Worm (Caenorhabditis elegans) whole organism, young adult: Measurements from ENCODE around the gene C17C3.15.

ENCODE experiments used
- B0019.2 ChIP-seq: fragments of 200-800 bp; sonication (Bioruptor generic); conservative IDR thresholded peaks from 2 replicates; pipeline ENCODE4 v1.3.6; 2022; ENCODE audit warnings: missing genetic modification reagents, missing genetic modification characterization, missing compliant biosample characterization
- F22D6.2 ChIP-seq: sonication (generic microtip); optimal IDR thresholded peaks from 2 replicates; lab custom pipeline; 2016; ENCODE audit warnings: mild to moderate bottlenecking, missing genetic modification characterization, missing compliant biosample characterization
- F23B12.7 ChIP-seq: sonication (generic microtip); optimal IDR thresholded peaks from 2 replicates; lab custom pipeline; 2017; ENCODE audit warnings: missing genetic modification characterization, mild to moderate bottlenecking, missing compliant biosample characterization, antibody characterized with exemption, moderate library complexity; ENCODE audit not compliant: insufficient read depth
- F37B4.10 ChIP-seq: fragments of 200-800 bp; sonication (Bioruptor generic); IDR thresholded peaks from 2 replicates; pipeline ENCODE4 v1.3.6; 2022; ENCODE audit warnings: missing genetic modification characterization, missing compliant biosample characterization
- F39B2.1 ChIP-seq: fragments of 200-800 bp; sonication (Bioruptor generic); IDR thresholded peaks from 2 replicates; pipeline ENCODE4 v1.3.6; 2022; ENCODE audit warnings: missing genetic modification reagents, missing genetic modification characterization, missing compliant biosample characterization
- F57A8.1 ChIP-seq: fragments of 200-800 bp; sonication (Bioruptor generic); optimal IDR thresholded peaks from 2 replicates; lab custom pipeline; 2018; ENCODE audit warnings: mild to moderate bottlenecking, missing genetic modification characterization, moderate library complexity, missing compliant biosample characterization
- K12H6.12 ChIP-seq: fragments of 200-800 bp; sonication (Bioruptor generic); optimal IDR thresholded peaks from 2 replicates; lab custom pipeline; 2018; ENCODE audit warnings: mild to moderate bottlenecking, missing genetic modification characterization, missing compliant biosample characterization
- akir-1 ChIP-seq: fragments of 200-800 bp; sonication (Bioruptor generic); optimal IDR thresholded peaks from 2 replicates; lab custom pipeline; 2018; ENCODE audit warnings: mild to moderate bottlenecking, missing genetic modification characterization, moderate library complexity, missing compliant biosample characterization
- ama-1 ChIP-seq, 3 experiments: fragments of 150-350 bp in 1 of 3; sonication (generic microtip) in 2 of 3; optimal IDR thresholded peaks; 2 replicates each; lab custom pipeline; 2014 to 2018; ENCODE audit warnings: missing biosample characterization in 2 of 3, missing genetic modification characterization in 2 of 3, missing genetic modification reagents in 2 of 3
- atf-7 ChIP-seq: sonication (generic microtip); optimal IDR thresholded peaks from 2 replicates; lab custom pipeline; 2017; ENCODE audit warnings: mild to moderate bottlenecking, missing genetic modification characterization, missing compliant biosample characterization
- attf-3 ChIP-seq: fragments of 200-800 bp; sonication (Bioruptor generic); conservative IDR thresholded peaks from 2 replicates; pipeline ENCODE4 v1.3.6; 2022; ENCODE audit warnings: missing genetic modification reagents, missing genetic modification characterization, missing compliant biosample characterization
- bed-2 ChIP-seq: fragments of 200-800 bp; sonication (Bioruptor generic); IDR thresholded peaks from 2 replicates; pipeline ENCODE4 v1.3.6; 2022; ENCODE audit warnings: missing genetic modification reagents, missing genetic modification characterization, missing compliant biosample characterization
- ccch-3 ChIP-seq: fragments of 200-800 bp; sonication (Bioruptor generic); optimal IDR thresholded peaks from 2 replicates; lab custom pipeline; 2018; ENCODE audit warnings: mild to moderate bottlenecking, missing genetic modification characterization, missing compliant biosample characterization
- ceh-100 ChIP-seq: fragments of 200-800 bp; sonication (Bioruptor generic); IDR thresholded peaks from 2 replicates; pipeline ENCODE4 v1.3.6; 2022; ENCODE audit warnings: missing genetic modification reagents, missing genetic modification characterization, missing compliant biosample characterization
- ceh-27 ChIP-seq: fragments of 200-800 bp; sonication (Bioruptor generic); optimal IDR thresholded peaks from 2 replicates; lab custom pipeline; 2018; ENCODE audit warnings: mild to moderate bottlenecking, missing genetic modification characterization, moderate library complexity, missing compliant biosample characterization
- ceh-58 ChIP-seq: fragments of 200-800 bp; sonication (Bioruptor generic); IDR thresholded peaks from 2 replicates; pipeline ENCODE4 v1.3.6; 2022; ENCODE audit warnings: missing genetic modification characterization, missing compliant biosample characterization
- ceh-91 ChIP-seq: fragments of 200-800 bp; sonication (Bioruptor generic); IDR thresholded peaks from 2 replicates; pipeline ENCODE4 v1.3.6; 2022; ENCODE audit warnings: missing genetic modification reagents, missing genetic modification characterization, missing compliant biosample characterization
- chd-7 ChIP-seq: sonication (generic microtip); optimal IDR thresholded peaks from 2 replicates; lab custom pipeline; 2016; ENCODE audit warnings: mild to moderate bottlenecking, missing genetic modification characterization, moderate library complexity, missing compliant biosample characterization
- dox-1 ChIP-seq: fragments of 200-800 bp; sonication (Bioruptor generic); IDR thresholded peaks from 2 replicates; pipeline ENCODE4 v1.3.6; 2022; ENCODE audit warnings: missing genetic modification reagents, missing genetic modification characterization, missing compliant biosample characterization
- dpff-1 ChIP-seq: sonication (generic microtip); optimal IDR thresholded peaks from 2 replicates; lab custom pipeline; 2017; ENCODE audit warnings: mild to moderate bottlenecking, missing genetic modification characterization, missing compliant biosample characterization
- dpl-1 ChIP-seq: fragments of 150-350 bp; optimal IDR thresholded peaks from 2 replicates; lab custom pipeline; 2014; ENCODE audit warnings: missing biosample characterization, missing genetic modification reagents, missing genetic modification characterization
- egl-18 ChIP-seq: fragments of 200-800 bp; sonication (Bioruptor generic); IDR thresholded peaks from 2 replicates; pipeline ENCODE4 v1.3.6; 2022; ENCODE audit warnings: missing genetic modification reagents, missing genetic modification characterization, missing compliant biosample characterization
- hlh-12 ChIP-seq: sonication (generic microtip); optimal IDR thresholded peaks from 2 replicates; lab custom pipeline; 2016; ENCODE audit warnings: missing genetic modification characterization, missing compliant biosample characterization
- let-526 ChIP-seq: fragments of 200-800 bp; sonication (Bioruptor generic); IDR thresholded peaks from 2 replicates; pipeline ENCODE4 v1.3.6; 2022; ENCODE audit warnings: missing genetic modification reagents, missing genetic modification characterization, missing compliant biosample characterization
- let-607 ChIP-seq, 2 experiments: fragments of 200-800 bp in 1 of 2; sonication (Bioruptor generic) in 1 of 2; sonication (generic microtip) in 1 of 2; optimal IDR thresholded peaks; 2 replicates each; lab custom pipeline; 2016 to 2018; ENCODE audit warnings: mild to moderate bottlenecking in 2 of 2, missing compliant biosample characterization in 2 of 2, missing genetic modification characterization in 2 of 2, moderate library complexity in 2 of 2, missing genotype in 1 of 2
- lin-35 ChIP-seq, 3 experiments: fragments of 150-350 bp in 2 of 3; sonication (generic microtip) in 1 of 3; optimal IDR thresholded peaks; 2 replicates each; lab custom pipeline; 2014 to 2018; ENCODE audit warnings: missing biosample characterization in 3 of 3, missing genetic modification characterization in 3 of 3, missing genetic modification reagents in 3 of 3
- lin-40 ChIP-seq: sonication (generic microtip); optimal IDR thresholded peaks from 2 replicates; lab custom pipeline; 2016; ENCODE audit warnings: missing genetic modification characterization, mild to moderate bottlenecking, missing compliant biosample characterization, missing genotype, missing genetic modification reagents
- lin-54 ChIP-seq: fragments of 200-800 bp; sonication (Bioruptor generic); optimal IDR thresholded peaks from 2 replicates; lab custom pipeline; 2018; ENCODE audit warnings: mild to moderate bottlenecking, missing genetic modification characterization, missing compliant biosample characterization
- lsl-1 ChIP-seq: fragments of 200-800 bp; sonication (Bioruptor generic); optimal IDR thresholded peaks from 2 replicates; lab custom pipeline; 2018; ENCODE audit warnings: mild to moderate bottlenecking, missing genetic modification characterization, moderate library complexity, missing compliant biosample characterization
- madf-10 ChIP-seq: sonication (generic microtip); optimal IDR thresholded peaks from 2 replicates; lab custom pipeline; 2016; ENCODE audit warnings: mild to moderate bottlenecking, missing genetic modification characterization, missing compliant biosample characterization
- madf-6 ChIP-seq: fragments of 200-800 bp; sonication (Bioruptor generic); IDR thresholded peaks from 2 replicates; pipeline ENCODE4 v1.3.6; 2022; ENCODE audit warnings: missing genetic modification reagents, missing genetic modification characterization, missing compliant biosample characterization
- mcd-1 ChIP-seq: fragments of 200-800 bp; sonication (Bioruptor generic); IDR thresholded peaks from 2 replicates; pipeline ENCODE4 v1.3.6; 2022; ENCODE audit warnings: missing genetic modification reagents, missing genetic modification characterization, missing compliant biosample characterization
- nfya-2 ChIP-seq: fragments of 200-800 bp; sonication (Bioruptor generic); IDR thresholded peaks from 2 replicates; pipeline ENCODE4 v1.3.6; 2022; ENCODE audit warnings: missing genetic modification reagents, missing genetic modification characterization, missing compliant biosample characterization
- nhr-90 ChIP-seq: sonication (generic microtip); optimal IDR thresholded peaks from 2 replicates; lab custom pipeline; 2016; ENCODE audit warnings: missing genotype, mild to moderate bottlenecking, missing genetic modification characterization, missing compliant biosample characterization
- rcor-1 ChIP-seq: fragments of 200-800 bp; sonication (Bioruptor generic); IDR thresholded peaks from 2 replicates; pipeline ENCODE4 v1.3.6; 2022; ENCODE audit warnings: missing genetic modification reagents, missing genetic modification characterization, missing compliant biosample characterization
- repo-1 ChIP-seq: sonication (generic microtip); optimal IDR thresholded peaks from 2 replicates; lab custom pipeline; 2017; ENCODE audit warnings: mild to moderate bottlenecking, missing genetic modification characterization, missing compliant biosample characterization
- sdz-38 ChIP-seq: sonication (generic microtip); optimal IDR thresholded peaks from 2 replicates; lab custom pipeline; 2016; ENCODE audit warnings: missing genotype, missing genetic modification characterization, missing compliant biosample characterization
- sea-2 ChIP-seq: fragments of 200-800 bp; sonication (Bioruptor generic); IDR thresholded peaks from 2 replicates; pipeline ENCODE4 v1.3.6; 2022; ENCODE audit warnings: missing genetic modification characterization, missing compliant biosample characterization
- snpc-1.3 ChIP-seq: sonication (generic microtip); optimal IDR thresholded peaks from 2 replicates; lab custom pipeline; 2017; ENCODE audit warnings: missing genetic modification characterization, mild to moderate bottlenecking, missing compliant biosample characterization, antibody characterized with exemption, moderate library complexity, missing genotype, missing genetic modification reagents; ENCODE audit not compliant: insufficient read depth
- snpc-3.4 ChIP-seq: sonication (generic microtip); optimal IDR thresholded peaks from 2 replicates; lab custom pipeline; 2017; ENCODE audit warnings: missing genetic modification characterization, mild to moderate bottlenecking, missing compliant biosample characterization, antibody characterized with exemption, moderate library complexity, missing genotype, missing genetic modification reagents
- snpc-4 ChIP-seq, 5 experiments: fragments of 150-350 bp in 1 of 5; sonication (generic microtip) in 4 of 5; optimal IDR thresholded peaks; 2 replicates each; lab custom pipeline; 2014 to 2018; ENCODE audit warnings: missing genetic modification characterization in 5 of 5, missing biosample characterization in 3 of 5, antibody characterized with exemption in 2 of 5, mild to moderate bottlenecking in 2 of 5, missing compliant biosample characterization in 2 of 5, missing genotype in 2 of 5, moderate library complexity in 2 of 5, missing genetic modification reagents in 1 of 5
- somi-1 ChIP-seq: fragments of 200-800 bp; sonication (Bioruptor generic); optimal IDR thresholded peaks from 2 replicates; lab custom pipeline; 2018; ENCODE audit warnings: mild to moderate bottlenecking, missing genetic modification characterization, missing compliant biosample characterization
- tbp1 ChIP-seq: fragments of 200-800 bp; sonication (Bioruptor generic); optimal IDR thresholded peaks from 2 replicates; lab custom pipeline; 2018; ENCODE audit warnings: mild to moderate bottlenecking, missing genetic modification characterization, missing compliant biosample characterization
- tbx-9 ChIP-seq: sonication (generic microtip); optimal IDR thresholded peaks from 2 replicates; lab custom pipeline; 2016; ENCODE audit warnings: borderline replicate concordance, missing genetic modification characterization, inconsistent platforms, missing compliant biosample characterization
- zfh-2 ChIP-seq: fragments of 200-800 bp; sonication (Bioruptor generic); conservative IDR thresholded peaks from 2 replicates; pipeline ENCODE4 v1.3.6; 2022; ENCODE audit warnings: missing genetic modification reagents, missing genetic modification characterization, missing compliant biosample characterization
- ztf-25 ChIP-seq: fragments of 200-800 bp; sonication (Bioruptor generic); IDR thresholded peaks from 2 replicates; pipeline ENCODE4 v1.3.6; 2022; ENCODE audit warnings: missing genetic modification reagents, missing genetic modification characterization, missing compliant biosample characterization
- ztf-26 ChIP-seq: sonication (generic microtip); optimal IDR thresholded peaks from 2 replicates; lab custom pipeline; 2017; ENCODE audit warnings: missing genetic modification characterization, missing compliant biosample characterization

C17C3.15 gene

ce11 chrII:5594210-5594764, 23.8 kb downstream of the C17C3.15 start, which contains the start of gene ttc-4:
Gene ttc-4, plus strand, starts transcription at chrII:5594714.
- TF ChIP-seq ceh-27 (GFP tag; lab: Kevin White, UChicago) = no peak
- TF ChIP-seq hlh-12 (tag; lab: Kevin White, UChicago) = no peak
- TF ChIP-seq atf-7 (tag; lab: Kevin White, UChicago) = no peak
- TF ChIP-seq snpc-1.3 (tag; lab: Kevin White, UChicago) = no peak
- no peak for TF ChIP-seq ama-1 (optimal IDR thresholded peaks at IDR 0.05; lab: Kevin White, UChicago)
- TF ChIP-seq ama-1 (GFP tag; optimal IDR thresholded peaks at IDR 0.05; lab: Kevin White, UChicago) = no peak
- no peak for TF ChIP-seq F39B2.1 (GFP tag; lab: Robert Waterston, UW)
- TF ChIP-seq ztf-25 (GFP tag; lab: Robert Waterston, UW) = no peak
- no peak for TF ChIP-seq ceh-58 (GFP tag; lab: Robert Waterston, UW)
- no peak for TF ChIP-seq bed-2 (GFP tag; lab: Robert Waterston, UW)
- no peak for TF ChIP-seq egl-18 (GFP tag; lab: Robert Waterston, UW)
- TF ChIP-seq F37B4.10 = no peak
- TF ChIP-seq mcd-1 (GFP tag; lab: Robert Waterston, UW) = peak; percentile 74
- no peak for TF ChIP-seq let-607 (tag; optimal IDR thresholded peaks at IDR 0.05; lab: Kevin White, UChicago)
- TF ChIP-seq lin-40 (tag; lab: Kevin White, UChicago) = no peak
- TF ChIP-seq dpff-1 (tag; lab: Kevin White, UChicago) = no peak
- no peak for TF ChIP-seq snpc-4 (GFP tag; optimal IDR thresholded peaks at IDR 0.05; lab: Kevin White, UChicago)
- peak in 1 of 4 experiments; percentile 64 for TF ChIP-seq snpc-4 (tag; optimal IDR thresholded peaks at IDR 0.05; lab: Kevin White, UChicago)
- no peak for TF ChIP-seq F22D6.2 (tag; lab: Kevin White, UChicago)
- TF ChIP-seq madf-10 (tag; lab: Kevin White, UChicago) = no peak
- no peak for TF ChIP-seq tbp1
- peak; percentile 17 for TF ChIP-seq K12H6.12
- no peak for TF ChIP-seq somi-1
- no peak for TF ChIP-seq sea-2 (GFP tag; lab: Robert Waterston, UW)
- TF ChIP-seq akir-1 = no peak
- TF ChIP-seq dox-1 = no peak
- TF ChIP-seq ceh-91 (GFP tag; lab: Robert Waterston, UW) = no peak
- TF ChIP-seq lsl-1 (GFP tag; lab: Kevin White, UChicago) = peak; percentile 36
- TF ChIP-seq chd-7 (tag; lab: Kevin White, UChicago) = no peak
- no peak for TF ChIP-seq madf-6 (GFP tag; lab: Robert Waterston, UW)
- TF ChIP-seq F23B12.7 (tag; lab: Kevin White, UChicago) = peak; percentile 30
- TF ChIP-seq attf-3 (GFP tag; lab: Robert Waterston, UW) = no peak
- no peak for TF ChIP-seq B0019.2 (GFP tag; lab: Robert Waterston, UW)
- TF ChIP-seq nhr-90 = no peak
- peak; percentile 49 for TF ChIP-seq lin-54
- TF ChIP-seq sdz-38 (tag; lab: Kevin White, UChicago) = no peak
- TF ChIP-seq snpc-3.4 = no peak
- TF ChIP-seq ceh-100 (GFP tag; lab: Robert Waterston, UW) = peak; percentile 93
- no peak for TF ChIP-seq let-526
- TF ChIP-seq tbx-9 (tag; lab: Kevin White, UChicago) = no peak
- TF ChIP-seq zfh-2 = no peak
- no peak for TF ChIP-seq rcor-1
- TF ChIP-seq nfya-2 (GFP tag; lab: Robert Waterston, UW) = no peak
- TF ChIP-seq repo-1 (tag; lab: Kevin White, UChicago) = no peak
- peak; percentile 23 for TF ChIP-seq dpl-1 (GFP tag; lab: Kevin White, UChicago)
- TF ChIP-seq ccch-3 (GFP tag; lab: Kevin White, UChicago) = no peak
- no peak for TF ChIP-seq ztf-26 (tag; lab: Kevin White, UChicago)
- TF ChIP-seq F57A8.1 (GFP tag; lab: Kevin White, UChicago) = no peak
- no peak for TF ChIP-seq lin-35 (GFP tag; optimal IDR thresholded peaks at IDR 0.05; lab: Kevin White, UChicago)
